Worm (Caenorhabditis elegans): ENCODE results near the gene skr-5.

Gene skr-5

DNA sequence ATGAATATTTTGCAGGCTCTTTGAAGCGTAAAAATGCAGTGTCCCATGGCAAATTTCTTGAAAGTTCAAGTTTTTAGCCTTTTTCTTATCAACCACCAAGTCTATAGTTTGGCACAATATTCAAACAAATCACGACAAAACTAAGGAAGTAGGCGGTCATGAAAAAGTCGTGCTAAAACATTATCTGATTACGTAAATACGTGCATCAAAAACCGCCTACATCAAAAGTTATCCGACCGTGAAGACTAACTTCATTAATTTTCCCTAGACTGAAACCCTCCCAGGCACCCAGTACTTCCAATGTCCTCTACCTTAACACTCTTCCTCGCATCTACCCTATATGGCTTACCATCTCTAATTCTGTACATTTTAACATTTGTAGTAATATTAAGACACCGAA is 19.2 kb upstream of the skr-5 start, which contains the start of gene srg-44:
TSS of gene srg-44 (plus strand) at position 301 of the 400 bp plus-strand sequence.
- TF ChIP-seq nhr-21 (tag; optimal IDR thresholded peaks at IDR 0.05) (no peak), elt-3 (tag; optimal IDR thresholded peaks at IDR 0.05) (no peak), skn-1 (tag; optimal IDR thresholded peaks at IDR 0.05) (no peak)

- TF ChIP-seq nhr-25 (tag; optimal IDR thresholded peaks at IDR 0.05) (no peak), skn-1 (tag; optimal IDR thresholded peaks at IDR 0.05) (no peak), nhr-6 (tag; optimal IDR thresholded peaks at IDR 0.05) (no peak), Y55F3AM.14 (GFP tag; optimal IDR thresholded peaks at IDR 0.05) (no peak), R02D3.7 (tag; optimal IDR thresholded peaks at IDR 0.05) (no peak), nhr-21 (tag; optimal IDR thresholded peaks at IDR 0.05) (no peak), ceh-16 (tag; optimal IDR thresholded peaks at IDR 0.05) (no peak), nhr-10 (tag; optimal IDR thresholded peaks at IDR 0.05) (no peak), ztf-11 (tag; optimal IDR thresholded peaks at IDR 0.05) (no peak), ZK546.5 (tag; optimal IDR thresholded peaks at IDR 0.05) (no peak), nhr-23 (tag; optimal IDR thresholded peaks at IDR 0.05) (no peak), nhr-77 (tag; optimal IDR thresholded peaks at IDR 0.05) (no peak)
These were observed 16.4 kb upstream of the skr-5 start, which contains the start of gene fbxa-185 for ce11 chrV:17331340-17331739. fbxa-185 (plus strand) TSS chrV:17331640.

ce11 chrV:17339349-17339748 is 8.4 kb upstream of the skr-5 start:
- no peak for TF ChIP-seq lin-13 (GFP tag; optimal IDR thresholded peaks at IDR 0.05)
- TF ChIP-seq elt-1 (tag; optimal IDR thresholded peaks at IDR 0.05) = no peak
- no peak for TF ChIP-seq sem-4 (tag; optimal IDR thresholded peaks at IDR 0.05)
- TF ChIP-seq ZK546.5 (tag; optimal IDR thresholded peaks at IDR 0.05) = no peak
- TF ChIP-seq lsy-2 (tag; optimal IDR thresholded peaks at IDR 0.05) = no peak
- no peak for TF ChIP-seq ceh-16 (tag; optimal IDR thresholded peaks at IDR 0.05)
- no peak for TF ChIP-seq unc-39 (tag; optimal IDR thresholded peaks at IDR 0.05)
- TF ChIP-seq zag-1 (tag; optimal IDR thresholded peaks at IDR 0.05) = no peak
- no peak for TF ChIP-seq nhr-129 (tag; optimal IDR thresholded peaks at IDR 0.05)
- no peak for TF ChIP-seq elt-3 (tag; optimal IDR thresholded peaks at IDR 0.05)
- TF ChIP-seq C34F6.9 (tag; optimal IDR thresholded peaks at IDR 0.05) = no peak
- no peak for TF ChIP-seq skn-1 (tag; optimal IDR thresholded peaks at IDR 0.05)
- TF ChIP-seq nhr-23 (tag; optimal IDR thresholded peaks at IDR 0.05) = no peak
- TF ChIP-seq ztf-1 (GFP tag; conservative IDR thresholded peaks at IDR 0.05) = no peak
- TF ChIP-seq egl-27 (tag; optimal IDR thresholded peaks at IDR 0.05) = no peak
- TF ChIP-seq nhr-237 (tag; optimal IDR thresholded peaks at IDR 0.05) = no peak

ce11 chrV:17344876-17345275 is 2.8 kb upstream of the skr-5 start, which contains the start of the genes fbxa-188 and fbxa-189:
fbxa-188 (minus strand) TSS chrV:17344926.
fbxa-189 (plus strand) TSS chrV:17345214.
- TF ChIP-seq crh-2 (tag; optimal IDR thresholded peaks at IDR 0.05) (no peak), fos-1 (tag; optimal IDR thresholded peaks at IDR 0.05) (peak; percentile 19)

- TF ChIP-seq nhr-23 (tag; optimal IDR thresholded peaks at IDR 0.05) = no peak
- TF ChIP-seq mbf-1 (tag; optimal IDR thresholded peaks at IDR 0.05) = no peak
- TF ChIP-seq elt-1 (tag; optimal IDR thresholded peaks at IDR 0.05) = no peak
- no peak for TF ChIP-seq mab-5 (tag; optimal IDR thresholded peaks at IDR 0.05)
- no peak for TF ChIP-seq nhr-6 (tag; optimal IDR thresholded peaks at IDR 0.05)
- no peak for TF ChIP-seq lin-13 (GFP tag; optimal IDR thresholded peaks at IDR 0.05)
- TF ChIP-seq nhr-237 (tag; optimal IDR thresholded peaks at IDR 0.05) = no peak
- TF ChIP-seq ZK546.5 (tag; optimal IDR thresholded peaks at IDR 0.05) = no peak
- TF ChIP-seq fos-1 (tag; optimal IDR thresholded peaks at IDR 0.05) = no peak
- no peak for TF ChIP-seq nhr-12 (tag; optimal IDR thresholded peaks at IDR 0.05)
- TF ChIP-seq snpc-4 (tag; optimal IDR thresholded peaks at IDR 0.05) = no peak
- no peak for TF ChIP-seq nhr-77 (tag; optimal IDR thresholded peaks at IDR 0.05)
- no peak for TF ChIP-seq alr-1 (tag; optimal IDR thresholded peaks at IDR 0.05)
- TF ChIP-seq elt-3 (tag; optimal IDR thresholded peaks at IDR 0.05) = no peak
- TF ChIP-seq ama-1 (optimal IDR thresholded peaks at IDR 0.05) = no peak
- no peak for TF ChIP-seq ztf-1 (GFP tag; conservative IDR thresholded peaks at IDR 0.05)
- TF ChIP-seq skn-1 (tag; optimal IDR thresholded peaks at IDR 0.05) = no peak
- TF ChIP-seq blmp-1 (tag; optimal IDR thresholded peaks at IDR 0.05; ENCODE audit: insufficient read depth) = no peak
- TF ChIP-seq nhr-25 (tag; optimal IDR thresholded peaks at IDR 0.05) = no peak
- no peak for TF ChIP-seq unc-55 (GFP tag; optimal IDR thresholded peaks at IDR 0.05)
These were observed 2.4 kb downstream of the skr-5 start, which contains the start of gene lsy-27 for ce11 chrV:17350093-17350492. lsy-27 (minus strand) TSS chrV:17350193.

All from whole organism, L2 larva.